Fruit fly (Drosophila melanogaster): ENCODE results near the gene Rpn13R.

The Rpn13R gene

dm6 chrX:5085964-5086707, 45.6 kb upstream of the Rpn13R start (continued):
- no peak for TF ChIP-seq rib (GFP tag; IDR thresholded peaks at IDR 0.05)
- TF ChIP-seq MESR4 (GFP tag; optimal IDR thresholded peaks at IDR 0.05), result no peak
- peak; percentile 1 for TF ChIP-seq CG1603 (tag; optimal IDR thresholded peaks at IDR 0.05)
- peak; percentile 70 for TF ChIP-seq CG9727 (GFP tag; optimal IDR thresholded peaks at IDR 0.05)
- TF ChIP-seq CG7556 (GFP tag; optimal IDR thresholded peaks at IDR 0.05), result peak; percentile 29
- TF ChIP-seq Trl (optimal IDR thresholded peaks at IDR 0.05), result peak; percentile 96 to 98
- TF ChIP-seq Trl (GFP tag; optimal IDR thresholded peaks at IDR 0.05), result no peak
- TF ChIP-seq CG10267 (tag; optimal IDR thresholded peaks at IDR 0.05), result no peak
- TF ChIP-seq MBD-R2 (GFP tag; IDR thresholded peaks at IDR 0.05), result 0 out of 2 replicates have a peak, but pooled peaks have one; percentile 6
- TF ChIP-seq tll (GFP tag; optimal IDR thresholded peaks at IDR 0.05), result no peak
- TF ChIP-seq CG10366 (GFP tag; IDR thresholded peaks at IDR 0.05), result no peak
- no peak for TF ChIP-seq CG6272 (GFP tag; IDR thresholded peaks at IDR 0.05)
- TF ChIP-seq CG2199 (GFP tag; IDR thresholded peaks at IDR 0.05), result no peak
- peak in 1 of 2 experiments; percentile 87 for TF ChIP-seq eve (GFP tag; optimal IDR thresholded peaks at IDR 0.05)
- TF ChIP-seq sens (GFP tag), result peak; percentile 66
- no peak for TF ChIP-seq Hr78 (GFP tag; optimal IDR thresholded peaks at IDR 0.05)
- peak; percentile 46 for TF ChIP-seq Sox102F (GFP tag; optimal IDR thresholded peaks at IDR 0.05)
- TF ChIP-seq CG13775 (GFP tag; optimal IDR thresholded peaks at IDR 0.05), result peak; percentile 42
- peak; percentile 19 for TF ChIP-seq CG30403 (GFP tag; optimal IDR thresholded peaks at IDR 0.05)
- peak; percentile 17 for TF ChIP-seq scrt (GFP tag; optimal IDR thresholded peaks at IDR 0.05)
- TF ChIP-seq Ets65A (GFP tag), result peak; percentile 89
- no peak for TF ChIP-seq zen2 (GFP tag; IDR thresholded peaks at IDR 0.05; ENCODE audit: partially characterized antibody)
- peak; percentile 32; the same call in 1 of the 2 replicates for TF ChIP-seq Ada2b (GFP tag; IDR thresholded peaks at IDR 0.05)
- TF ChIP-seq CG17385 (GFP tag; optimal IDR thresholded peaks at IDR 0.05), result peak; percentile 90
- no peak for TF ChIP-seq cas (GFP tag; IDR thresholded peaks at IDR 0.05)
- TF ChIP-seq crc (GFP tag; optimal IDR thresholded peaks at IDR 0.05), result peak; percentile 14
- TF ChIP-seq Chrac-16 (GFP tag; optimal IDR thresholded peaks at IDR 0.05), result peak; percentile 10
- peak; percentile 21 for TF ChIP-seq CG15696 (tag; optimal IDR thresholded peaks at IDR 0.05)
- peak; percentile 29; the same call in 1 of the 2 replicates for TF ChIP-seq CG31224 (GFP tag; IDR thresholded peaks at IDR 0.05)
- no peak for TF ChIP-seq kni (GFP tag; optimal IDR thresholded peaks at IDR 0.05)
- TF ChIP-seq CG11723 (GFP tag; optimal IDR thresholded peaks at IDR 0.05), result no peak
- no peak for TF ChIP-seq disco-r (GFP tag; optimal IDR thresholded peaks at IDR 0.05)
- TF ChIP-seq CG2678 (tag; optimal IDR thresholded peaks at IDR 0.05), result peak; percentile 50
- peak; percentile 50 for TF ChIP-seq CG18262 (tag; optimal IDR thresholded peaks at IDR 0.05)
- TF ChIP-seq CG8924 (tag; optimal IDR thresholded peaks at IDR 0.05), result peak; percentile 56
- TF ChIP-seq tin (GFP tag; optimal IDR thresholded peaks at IDR 0.05), result peak; percentile 3
- peak; percentile 22 for TF ChIP-seq dmrt11E (tag; optimal IDR thresholded peaks at IDR 0.05)
- TF ChIP-seq CG9932 (GFP tag; IDR thresholded peaks at IDR 0.05), result peak; percentile 20; the same call in 1 of the 2 replicates
- peak; percentile 48 for TF ChIP-seq Hmr (GFP tag; optimal IDR thresholded peaks at IDR 0.05)
- no peak for TF ChIP-seq prd (optimal IDR thresholded peaks at IDR 0.05)
- peak; percentile 43; the same call in 1 of the 3 replicates for TF ChIP-seq prd (GFP tag; IDR thresholded peaks at IDR 0.05)
- peak; percentile 51 for TF ChIP-seq CoRest (tag; optimal IDR thresholded peaks at IDR 0.05)
- TF ChIP-seq schlank (tag; optimal IDR thresholded peaks at IDR 0.05), result no peak
- no peak for TF ChIP-seq Tbp (GFP tag; optimal IDR thresholded peaks at IDR 0.05)
- no peak for TF ChIP-seq CG14050 (GFP tag; IDR thresholded peaks at IDR 0.05)
- TF ChIP-seq sisA (GFP tag; IDR thresholded peaks at IDR 0.05), result no peak
- peak; percentile 89 for TF ChIP-seq CG17359 (tag; optimal IDR thresholded peaks at IDR 0.05)
- TF ChIP-seq CG31365 (tag; optimal IDR thresholded peaks at IDR 0.05), result peak; percentile 17
- TF ChIP-seq grau (tag; optimal IDR thresholded peaks at IDR 0.05), result peak; percentile 86
- no peak for TF ChIP-seq CG15479 (GFP tag; optimal IDR thresholded peaks at IDR 0.05)
